Fruit fly (Drosophila melanogaster) whole organism, embryonic: ENCODE results near the gene CG4658.
A peak's percentile ranks its signal among the peaks of the same experiment; 100 is the strongest.

Experiments
- Adf1 ChIP-seq: fragments of 200-800 bp; sonication (Bioruptor generic); IDR thresholded peaks from 2 replicates; pipeline ENCODE4 v1.3.6; 2022; ENCODE audit warnings: missing biosample characterization, missing genetic modification characterization
- Antp ChIP-seq: fragments of 200-800 bp; sonication (Bioruptor generic); optimal IDR thresholded peaks from 3 replicates; lab custom pipeline; 2016; ENCODE audit warnings: missing biosample characterization, missing genetic modification characterization
- C15 ChIP-seq: fragments of 200-800 bp; sonication (Bioruptor generic); IDR thresholded peaks from 3 replicates; pipeline ENCODE4 v1.3.6; 2022; ENCODE audit warnings: missing biosample characterization, missing genetic modification characterization
- CG11456 ChIP-seq: fragments of 200-800 bp; sonication (Bioruptor generic); IDR thresholded peaks from 3 replicates; pipeline ENCODE4 v1.3.6; 2022; ENCODE audit warnings: missing biosample characterization, missing genetic modification characterization
- CG12391 ChIP-seq: fragments of 200-800 bp; sonication (Bioruptor generic); optimal IDR thresholded peaks from 3 replicates; lab custom pipeline; 2018; ENCODE audit warnings: missing biosample characterization, mild to moderate bottlenecking, missing genetic modification characterization, moderate library complexity
- CG13424 ChIP-seq: fragments of 200-800 bp; sonication (Bioruptor generic); optimal IDR thresholded peaks from 2 replicates; lab custom pipeline; 2019; ENCODE audit warnings: missing biosample characterization, mild to moderate bottlenecking, missing genetic modification characterization, moderate library complexity
- CG1603 ChIP-seq: fragments of 200-800 bp; sonication (Bioruptor generic); optimal IDR thresholded peaks from 2 replicates; lab custom pipeline; 2019; ENCODE audit warnings: missing biosample characterization, mild to moderate bottlenecking, missing genetic modification characterization, moderate library complexity
- CG16863 ChIP-seq: fragments of 200-800 bp; sonication (Bioruptor generic); optimal IDR thresholded peaks from 3 replicates; lab custom pipeline; 2016; ENCODE audit warnings: missing biosample characterization, missing genetic modification characterization
- CG17829 ChIP-seq: fragments of 200-800 bp; optimal IDR thresholded peaks from 2 replicates; lab custom pipeline; 2019; ENCODE audit warnings: missing biosample characterization, mild to moderate bottlenecking, missing genetic modification characterization, moderate library complexity
- CG17912 ChIP-seq: fragments of 200-800 bp; sonication (Bioruptor generic); optimal IDR thresholded peaks from 2 replicates; lab custom pipeline; 2018; ENCODE audit warnings: missing biosample characterization, mild to moderate bottlenecking, missing genetic modification characterization
- CG18011 ChIP-seq: fragments of 200-800 bp; sonication (Bioruptor generic); optimal IDR thresholded peaks from 2 replicates; lab custom pipeline; 2017; ENCODE audit warnings: missing biosample characterization, missing genetic modification characterization, mild to moderate bottlenecking, moderate library complexity, missing genotype
- CG1832 ChIP-seq: fragments of 200-800 bp; sonication (Bioruptor generic); optimal IDR thresholded peaks from 2 replicates; lab custom pipeline; 2017; ENCODE audit warnings: missing biosample characterization, mild to moderate bottlenecking, missing genetic modification characterization, inconsistent platforms
- CG2202 ChIP-seq: fragments of 200-800 bp; sonication (Bioruptor generic); optimal IDR thresholded peaks from 2 replicates; lab custom pipeline; 2018; ENCODE audit warnings: missing biosample characterization, mild to moderate bottlenecking, missing genetic modification characterization
- CG3838 ChIP-seq: fragments of 200-800 bp; sonication (Bioruptor generic); optimal IDR thresholded peaks from 3 replicates; lab custom pipeline; 2016; ENCODE audit warnings: missing biosample characterization, missing genetic modification characterization
- CG5245 ChIP-seq: fragments of 200-800 bp; sonication (Bioruptor generic); optimal IDR thresholded peaks from 3 replicates; lab custom pipeline; 2016; ENCODE audit warnings: missing biosample characterization, missing genetic modification characterization
- CG6254 ChIP-seq: fragments of 200-800 bp; sonication (Bioruptor generic); optimal IDR thresholded peaks from 3 replicates; lab custom pipeline; 2017; ENCODE audit warnings: mild to moderate bottlenecking, missing biosample characterization, missing genetic modification reagents, missing genetic modification characterization
- CG6689 ChIP-seq: fragments of 200-800 bp; sonication (Bioruptor generic); IDR thresholded peaks from 2 replicates; pipeline ENCODE4 v1.3.6; 2022; ENCODE audit warnings: missing biosample characterization, missing genetic modification characterization
- CTCF ChIP-seq: fragments of 200-800 bp; sonication (Bioruptor generic); optimal IDR thresholded peaks from 2 replicates; lab custom pipeline; 2017; ENCODE audit warnings: missing biosample characterization, mild to moderate bottlenecking, missing genetic modification characterization, moderate library complexity
- Camta ChIP-seq: fragments of 200-800 bp; sonication (Bioruptor generic); optimal IDR thresholded peaks from 2 replicates; lab custom pipeline; 2016; ENCODE audit warnings: missing biosample characterization, missing genetic modification characterization
- Chrac-16 ChIP-seq: fragments of 200-800 bp; sonication (Bioruptor generic); optimal IDR thresholded peaks from 3 replicates; lab custom pipeline; 2016; ENCODE audit warnings: missing biosample characterization, missing genetic modification characterization
- Drgx ChIP-seq: fragments of 200-800 bp; sonication (Bioruptor generic); IDR thresholded peaks from 2 replicates; pipeline ENCODE4 v1.3.6; 2022; ENCODE audit warnings: missing biosample characterization, missing genetic modification characterization
- Eip74EF ChIP-seq, 2 experiments: fragments of 200-800 bp in 1 of 2; fragments of >200 bp in 1 of 2; sonication (Bioruptor generic) in 1 of 2; optimal IDR thresholded peaks; 2 replicates each; lab custom pipeline; 2017 to 2019; ENCODE audit warnings: missing biosample characterization in 2 of 2, missing genetic modification characterization in 2 of 2, mild to moderate bottlenecking in 1 of 2, moderate library complexity in 1 of 2
- H15 ChIP-seq: fragments of 200-800 bp; sonication (Bioruptor generic); IDR thresholded peaks from 3 replicates; pipeline ENCODE4 v1.3.6; 2022; ENCODE audit warnings: missing biosample characterization, missing genetic modification characterization
- HmgZ ChIP-seq: fragments of 200-800 bp; sonication (Bioruptor generic); optimal IDR thresholded peaks from 2 replicates; lab custom pipeline; 2018; ENCODE audit warnings: missing biosample characterization, mild to moderate bottlenecking, missing genetic modification characterization
- Myb ChIP-seq: fragments of 200-800 bp; sonication (Bioruptor generic); optimal IDR thresholded peaks from 2 replicates; lab custom pipeline; 2016; ENCODE audit warnings: missing biosample characterization, missing genetic modification characterization
- Nf-YA ChIP-seq: fragments of 200-800 bp; sonication (Bioruptor generic); IDR thresholded peaks from 2 replicates; pipeline ENCODE4 v1.3.6; 2022; ENCODE audit warnings: missing biosample characterization, missing genetic modification characterization
- Optix ChIP-seq: fragments of 200-800 bp; sonication (Bioruptor generic); IDR thresholded peaks from 3 replicates; pipeline ENCODE4 v1.3.6; 2022; ENCODE audit warnings: missing biosample characterization, missing genetic modification characterization
- Sin3A ChIP-seq: fragments of >200 bp; optimal IDR thresholded peaks from 2 replicates; lab custom pipeline; 2018
- Trl ChIP-seq, 3 experiments: fragments of >200 bp in 2 of 3; fragments of 200-800 bp in 1 of 3; sonication (Bioruptor generic) in 1 of 3; optimal IDR thresholded peaks; 2 replicates in 1 of 3; 3 replicates in 2 of 3; lab custom pipeline; 2016 to 2017; ENCODE audit warnings: missing biosample characterization in 1 of 3, missing genetic modification characterization in 1 of 3
- ab ChIP-seq: fragments of 200-800 bp; sonication (Bioruptor generic); optimal IDR thresholded peaks from 2 replicates; lab custom pipeline; 2016; ENCODE audit warnings: missing biosample characterization, missing genetic modification characterization
- bigmax ChIP-seq: fragments of 200-800 bp; sonication (Bioruptor generic); optimal IDR thresholded peaks from 2 replicates; lab custom pipeline; 2018; ENCODE audit warnings: missing biosample characterization, mild to moderate bottlenecking, missing genetic modification characterization
- chif ChIP-seq, 2 experiments: fragments of 200-800 bp; sonication (Bioruptor generic); optimal IDR thresholded peaks; 3 replicates each; lab custom pipeline; 2016; ENCODE audit warnings: missing biosample characterization in 2 of 2, missing genetic modification characterization in 2 of 2
- ci ChIP-seq: fragments of 200-800 bp; sonication (Bioruptor generic); IDR thresholded peaks from 3 replicates; pipeline ENCODE4 v1.3.6; 2022; ENCODE audit warnings: missing biosample characterization, missing genetic modification characterization
- dmrt99B ChIP-seq: fragments of 200-800 bp; sonication (Bioruptor generic); optimal IDR thresholded peaks from 2 replicates; lab custom pipeline; 2018; ENCODE audit warnings: missing biosample characterization, mild to moderate bottlenecking, missing genetic modification characterization, moderate library complexity
- dpn ChIP-seq, 2 experiments: fragments of 200-800 bp; sonication (Bioruptor generic); optimal IDR thresholded peaks; 3 replicates each; lab custom pipeline; 2016; ENCODE audit warnings: missing biosample characterization in 2 of 2, missing genetic modification characterization in 2 of 2
- dysf ChIP-seq: fragments of 200-800 bp; sonication (Bioruptor generic); IDR thresholded peaks from 3 replicates; pipeline ENCODE4 v1.3.6; 2022; ENCODE audit warnings: missing biosample characterization, missing genetic modification characterization
- fd64A ChIP-seq: fragments of 200-800 bp; sonication (Bioruptor generic); optimal IDR thresholded peaks from 3 replicates; lab custom pipeline; 2018; ENCODE audit warnings: missing biosample characterization, mild to moderate bottlenecking, missing genetic modification characterization
- gro ChIP-seq: fragments of 200-800 bp; sonication (Bioruptor generic); optimal IDR thresholded peaks from 2 replicates; lab custom pipeline; 2016; ENCODE audit warnings: missing biosample characterization, missing genetic modification characterization
- gsb ChIP-seq: fragments of 200-800 bp; sonication (Bioruptor generic); IDR thresholded peaks from 2 replicates; pipeline ENCODE4 v1.3.6; 2022; ENCODE audit warnings: missing biosample characterization, missing genetic modification characterization
- inv ChIP-seq: fragments of 200-800 bp; sonication (Bioruptor generic); IDR thresholded peaks from 2 replicates; pipeline ENCODE4 v1.3.6; 2022; ENCODE audit warnings: missing biosample characterization, missing genetic modification characterization; ENCODE audit not compliant: partially characterized antibody
- kni ChIP-seq: fragments of 200-800 bp; sonication (Bioruptor generic); optimal IDR thresholded peaks from 3 replicates; lab custom pipeline; 2017; ENCODE audit warnings: mild to moderate bottlenecking, missing biosample characterization, missing genetic modification reagents, missing genetic modification characterization
- onecut ChIP-seq: fragments of 200-800 bp; sonication (Bioruptor generic); IDR thresholded peaks from 2 replicates; pipeline ENCODE4 v1.3.6; 2022; ENCODE audit warnings: missing biosample characterization, missing genetic modification characterization
- pfk ChIP-seq: fragments of 200-800 bp; sonication (Bioruptor generic); optimal IDR thresholded peaks from 2 replicates; lab custom pipeline; 2018; ENCODE audit warnings: missing biosample characterization, mild to moderate bottlenecking, missing genetic modification characterization, moderate library complexity
- schlank ChIP-seq: fragments of 200-800 bp; sonication (Bioruptor generic); optimal IDR thresholded peaks from 2 replicates; lab custom pipeline; 2018; ENCODE audit warnings: missing biosample characterization, mild to moderate bottlenecking, missing genetic modification characterization
- sisA ChIP-seq: fragments of 200-800 bp; sonication (Bioruptor generic); IDR thresholded peaks from 2 replicates; pipeline ENCODE4 v1.3.6; 2022; ENCODE audit warnings: missing biosample characterization, missing genetic modification characterization
- slbo ChIP-seq: fragments of 200-800 bp; sonication (Bioruptor generic); IDR thresholded peaks from 2 replicates; pipeline ENCODE4 v1.3.6; 2022; ENCODE audit warnings: missing biosample characterization, missing genetic modification characterization
- sug ChIP-seq: fragments of 200-800 bp; optimal IDR thresholded peaks from 2 replicates; lab custom pipeline; 2019; ENCODE audit warnings: missing biosample characterization, mild to moderate bottlenecking, missing genetic modification characterization, moderate library complexity
- tio ChIP-seq: fragments of 200-800 bp; sonication (Bioruptor generic); optimal IDR thresholded peaks from 2 replicates; lab custom pipeline; 2017; ENCODE audit warnings: missing biosample characterization, missing genetic modification characterization, inconsistent platforms

Gene CG4658

DNA sequence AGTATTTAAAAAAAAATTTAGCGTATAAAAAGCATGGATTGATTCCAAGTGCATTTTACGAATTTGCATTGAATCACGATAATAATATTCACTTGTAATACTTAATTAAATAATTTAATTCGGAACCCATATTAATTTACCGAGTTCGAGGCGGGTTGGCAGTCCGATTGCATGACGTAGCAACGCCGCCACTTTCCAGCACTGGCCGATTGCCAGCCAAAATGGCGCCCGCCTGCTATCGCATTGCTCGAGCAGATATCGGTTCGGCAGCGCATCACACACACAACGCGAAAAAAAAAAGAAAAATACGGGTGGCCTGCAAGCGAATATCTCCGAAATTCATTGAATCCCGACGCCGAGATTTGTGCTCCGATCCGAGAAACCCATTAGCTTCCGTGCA lies 46.7 kb downstream of the CG4658 start, which contains the start of gene Ndf (continued):
- peak; percentile 36 for TF ChIP-seq Myb (GFP tag; lab: Kevin White, UChicago)
- TF ChIP-seq Sin3A = no peak
- no peak for TF ChIP-seq tio
- peak; percentile 50 for TF ChIP-seq sisA (GFP tag; lab: Robert Waterston, UW)
- TF ChIP-seq CTCF (GFP tag; lab: Kevin White, UChicago) = no peak
- no peak for TF ChIP-seq Trl (optimal IDR thresholded peaks at IDR 0.05; lab: Kevin White, UChicago)
- peak; percentile 47 for TF ChIP-seq Trl (GFP tag; optimal IDR thresholded peaks at IDR 0.05; lab: Kevin White, UChicago)
- peak; percentile 79 for TF ChIP-seq HmgZ
- TF ChIP-seq CG17912 (GFP tag; lab: Kevin White, UChicago) = peak; percentile 44
- peak; percentile 67; the same call in 1 of the 3 replicates for TF ChIP-seq H15 (GFP tag; lab: Robert Waterston, UW)
- no peak for TF ChIP-seq ab (GFP tag; lab: Kevin White, UChicago)
- TF ChIP-seq CG17829 (tag; lab: Kevin White, UChicago) = peak; percentile 61
- 0 out of 3 replicates have a peak, but pooled peaks have one; percentile 12 for TF ChIP-seq Optix (GFP tag; lab: Robert Waterston, UW)
- peak; percentile 61 for TF ChIP-seq Chrac-16
- no peak for TF ChIP-seq CG18011
- peak; percentile 61 for TF ChIP-seq Antp (GFP tag; lab: Kevin White, UChicago)
- TF ChIP-seq sug (tag; lab: Kevin White, UChicago) = peak; percentile 59
- no peak for TF ChIP-seq CG2202
- no peak for TF ChIP-seq CG3838 (GFP tag; lab: Kevin White, UChicago)
- TF ChIP-seq C15 (GFP tag; lab: Robert Waterston, UW) = no peak
- TF ChIP-seq ci (GFP tag; lab: Robert Waterston, UW) = peak; percentile 88
- TF ChIP-seq pfk (GFP tag; lab: Kevin White, UChicago) = peak; percentile 53
- no peak for TF ChIP-seq gsb
- no peak for TF ChIP-seq Eip74EF (GFP tag; optimal IDR thresholded peaks at IDR 0.05; lab: Kevin White, UChicago)
- TF ChIP-seq schlank = peak; percentile 18
- peak; percentile 72 for TF ChIP-seq onecut (GFP tag; lab: Robert Waterston, UW)
- peak; percentile 85 for TF ChIP-seq slbo (GFP tag; lab: Robert Waterston, UW)
- TF ChIP-seq CG6689 (GFP tag; lab: Robert Waterston, UW) = peak; percentile 63
- peak; percentile 73 for TF ChIP-seq inv (GFP tag; lab: Robert Waterston, UW)
- peak; percentile 47 for TF ChIP-seq Camta (GFP tag; lab: Kevin White, UChicago)
- peak; percentile 61 to 63 for TF ChIP-seq dpn (GFP tag; optimal IDR thresholded peaks at IDR 0.05; lab: Kevin White, UChicago)
- TF ChIP-seq CG11456 (GFP tag; lab: Robert Waterston, UW) = peak; percentile 77; the same call in 2 of the 3 replicates
- no peak for TF ChIP-seq bigmax
- TF ChIP-seq dysf = peak; percentile 67
- peak; percentile 7 for TF ChIP-seq CG6254
- TF ChIP-seq CG13424 (tag; lab: Kevin White, UChicago) = peak; percentile 63
- peak; percentile 15 for TF ChIP-seq Adf1 (GFP tag; lab: Robert Waterston, UW)
- peak; percentile 84 for TF ChIP-seq CG1603 (tag; lab: Kevin White, UChicago)
- TF ChIP-seq CG16863 (GFP tag; lab: Kevin White, UChicago) = no peak
- peak; percentile 23 for TF ChIP-seq CG5245 (GFP tag; lab: Kevin White, UChicago)
- peak; percentile 43 for TF ChIP-seq dmrt99B (tag; lab: Kevin White, UChicago)
- peak; percentile 2 for TF ChIP-seq kni
- peak; percentile 58; the same call in 1 of the 2 replicates for TF ChIP-seq Drgx (GFP tag; lab: Robert Waterston, UW)
- no peak for TF ChIP-seq CG1832 (GFP tag; lab: Kevin White, UChicago)
- TF ChIP-seq gro (GFP tag; lab: Kevin White, UChicago) = peak; percentile 60
- TF ChIP-seq Nf-YA (GFP tag; lab: Robert Waterston, UW) = no peak; the same call in 1 of the 2 replicates
- peak; percentile 80 for TF ChIP-seq CG12391 (tag; lab: Kevin White, UChicago)
- no peak for TF ChIP-seq fd64A (GFP tag; lab: Kevin White, UChicago)
- TF ChIP-seq chif (GFP tag; optimal IDR thresholded peaks at IDR 0.05; lab: Kevin White, UChicago) = peak; percentile 52 to 62
- TF ChIP-seq, all 482 proteins: peak for 336
